Worm (Caenorhabditis elegans) whole organism, early embryonic: ENCODE data around the gene nucl-1.

Source experiments
- ama-1 ChIP-seq: fragments of 150-350 bp; optimal IDR thresholded peaks from 2 replicates; lab custom pipeline; 2014
- flt-1 ChIP-seq: fragments of 200-800 bp; sonication (Bioruptor generic); IDR thresholded peaks from 2 replicates; pipeline ENCODE4 v1.3.6; 2022; ENCODE audit warnings: missing genetic modification characterization, missing compliant biosample characterization
- hmg-4 ChIP-seq: fragments of 200-800 bp; sonication (Bioruptor generic); optimal IDR thresholded peaks from 2 replicates; lab custom pipeline; 2018; ENCODE audit warnings: mild to moderate bottlenecking, missing genetic modification characterization, missing compliant biosample characterization

DNA sequence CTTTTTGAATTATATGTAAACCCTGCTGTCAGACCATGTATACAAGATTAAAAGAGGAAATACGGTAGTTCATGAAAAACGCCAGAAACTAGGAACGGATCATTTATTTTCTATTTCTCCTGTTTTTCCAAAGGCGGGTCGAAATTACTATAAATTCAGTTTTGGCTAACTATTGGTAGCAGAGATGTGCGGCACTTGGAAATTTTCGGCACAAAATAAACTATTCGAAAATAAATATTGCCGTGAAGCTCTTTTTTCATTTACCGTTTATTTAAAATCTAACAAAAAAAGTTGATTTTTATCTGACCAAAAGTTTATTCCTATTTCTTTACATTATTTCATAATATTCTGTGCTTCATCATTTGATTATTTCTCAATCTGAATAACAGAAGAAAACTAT, 45.2 kb downstream of the nucl-1 start, which contains the start of gene T09A12.1:
- no peak for TF ChIP-seq flt-1 (GFP tag; lab: Robert Waterston, UW)
- TF ChIP-seq ama-1 (lab: Kevin White, UChicago): no peak
- TF ChIP-seq hmg-4 (GFP tag; lab: Kevin White, UChicago): no peak
